Worm (Caenorhabditis elegans) whole organism, L2 larva: ENCODE measurements around the gene osm-5.
A peak's percentile ranks its signal among the peaks of the same experiment; 100 is the strongest.

Source experiments
- C34F6.9 ChIP-seq: fragments of 150-350 bp; optimal IDR thresholded peaks from 2 replicates; lab custom pipeline; 2014; ENCODE audit warnings: missing biosample characterization, missing genetic modification characterization
- F13H6.1 ChIP-seq: sonication (generic microtip); optimal IDR thresholded peaks from 2 replicates; lab custom pipeline; 2016; ENCODE audit warnings: missing genetic modification characterization, missing compliant biosample characterization
- R02D3.7 ChIP-seq: fragments of 150-350 bp; optimal IDR thresholded peaks from 2 replicates; lab custom pipeline; 2014; ENCODE audit warnings: missing biosample characterization, missing genetic modification characterization
- Y55F3AM.14 ChIP-seq: fragments of 200-800 bp; sonication (Bioruptor generic); optimal IDR thresholded peaks from 2 replicates; lab custom pipeline; 2018; ENCODE audit warnings: mild to moderate bottlenecking, missing genetic modification characterization, missing compliant biosample characterization
- ZK546.5 ChIP-seq: sonication (generic microtip); optimal IDR thresholded peaks from 2 replicates; lab custom pipeline; 2017; ENCODE audit warnings: missing biosample characterization, missing genetic modification characterization
- alr-1 ChIP-seq: fragments of 150-350 bp; optimal IDR thresholded peaks from 2 replicates; lab custom pipeline; 2014; ENCODE audit warnings: missing biosample characterization, missing genetic modification characterization
- aly-2 ChIP-seq: fragments of 150-350 bp; optimal IDR thresholded peaks from 2 replicates; lab custom pipeline; 2014; ENCODE audit warnings: missing biosample characterization, missing genetic modification characterization
- ama-1 ChIP-seq: fragments of 150-350 bp; optimal IDR thresholded peaks from 2 replicates; lab custom pipeline; 2018; ENCODE audit warnings: inconsistent platforms
- blmp-1 ChIP-seq: sonication (generic microtip); optimal IDR thresholded peaks from 2 replicates; lab custom pipeline; 2017; ENCODE audit warnings: missing genetic modification characterization, mild to moderate bottlenecking, missing compliant biosample characterization, antibody characterized with exemption, moderate library complexity; ENCODE audit not compliant: insufficient read depth
- ceh-16 ChIP-seq: fragments of 150-350 bp; optimal IDR thresholded peaks from 2 replicates; lab custom pipeline; 2014; ENCODE audit warnings: missing biosample characterization, missing genetic modification characterization
- ceh-82 ChIP-seq: fragments of 150-350 bp; optimal IDR thresholded peaks from 2 replicates; lab custom pipeline; 2014; ENCODE audit warnings: missing biosample characterization, missing genetic modification characterization
- dmd-4 ChIP-seq: sonication (generic microtip); optimal IDR thresholded peaks from 2 replicates; lab custom pipeline; 2017; ENCODE audit warnings: missing biosample characterization, missing genetic modification characterization
- egl-27 ChIP-seq: sonication (generic microtip); optimal IDR thresholded peaks from 3 replicates; lab custom pipeline; 2017; ENCODE audit warnings: missing biosample characterization, missing genetic modification reagents, missing genetic modification characterization
- elt-1 ChIP-seq: fragments of 150-350 bp; optimal IDR thresholded peaks from 2 replicates; lab custom pipeline; 2014; ENCODE audit warnings: missing biosample characterization, missing genetic modification characterization
- elt-3 ChIP-seq: sonication (generic microtip); optimal IDR thresholded peaks from 2 replicates; lab custom pipeline; 2017; ENCODE audit warnings: missing biosample characterization, missing genetic modification characterization
- gmeb-1 ChIP-seq: fragments of 150-350 bp; optimal IDR thresholded peaks from 2 replicates; lab custom pipeline; 2014; ENCODE audit warnings: missing biosample characterization, missing genetic modification characterization
- lin-11 ChIP-seq: fragments of 150-350 bp; sonication (generic microtip); optimal IDR thresholded peaks from 2 replicates; lab custom pipeline; 2014; ENCODE audit warnings: missing biosample characterization, missing genetic modification characterization, inconsistent platforms, mixed read lengths
- lsy-2 ChIP-seq, 2 experiments: fragments of 150-350 bp in 1 of 2; sonication (generic microtip) in 1 of 2; optimal IDR thresholded peaks; 2 replicates each; lab custom pipeline; 2014 to 2017; ENCODE audit warnings: missing biosample characterization in 2 of 2, missing genetic modification characterization in 2 of 2
- mab-5 ChIP-seq: fragments of 150-350 bp; optimal IDR thresholded peaks from 2 replicates; lab custom pipeline; 2014; ENCODE audit warnings: missing biosample characterization, missing genetic modification characterization
- mbf-1 ChIP-seq: sonication (generic microtip); optimal IDR thresholded peaks from 2 replicates; lab custom pipeline; 2017; ENCODE audit warnings: missing biosample characterization, missing genetic modification characterization
- mdl-1 ChIP-seq, 2 experiments: fragments of 150-350 bp in 1 of 2; sonication (generic microtip) in 1 of 2; optimal IDR thresholded peaks; 2 replicates each; lab custom pipeline; 2017; ENCODE audit warnings: missing biosample characterization in 2 of 2, missing genetic modification characterization in 2 of 2
- nhr-10 ChIP-seq: sonication (generic microtip); optimal IDR thresholded peaks from 2 replicates; lab custom pipeline; 2017; ENCODE audit warnings: missing biosample characterization, missing genetic modification characterization
- nhr-11 ChIP-seq: fragments of 150-350 bp; optimal IDR thresholded peaks from 2 replicates; lab custom pipeline; 2014; ENCODE audit warnings: missing biosample characterization, missing genetic modification characterization
- nhr-12 ChIP-seq: fragments of 150-350 bp; optimal IDR thresholded peaks from 2 replicates; lab custom pipeline; 2014; ENCODE audit warnings: missing biosample characterization, missing genetic modification characterization
- nhr-129 ChIP-seq: fragments of 150-350 bp; optimal IDR thresholded peaks from 2 replicates; lab custom pipeline; 2014; ENCODE audit warnings: missing biosample characterization, missing genetic modification characterization
- nhr-23 ChIP-seq: fragments of 150-350 bp; optimal IDR thresholded peaks from 2 replicates; lab custom pipeline; 2014; ENCODE audit warnings: missing biosample characterization, missing genetic modification reagents, missing genetic modification characterization
- nhr-237 ChIP-seq: fragments of 150-350 bp; optimal IDR thresholded peaks from 2 replicates; lab custom pipeline; 2014; ENCODE audit warnings: missing biosample characterization, missing genetic modification characterization
- nhr-6 ChIP-seq: fragments of 150-350 bp; optimal IDR thresholded peaks from 2 replicates; lab custom pipeline; 2014; ENCODE audit warnings: missing biosample characterization, missing genetic modification characterization
- nhr-77 ChIP-seq: fragments of 150-350 bp; optimal IDR thresholded peaks from 2 replicates; lab custom pipeline; 2014; ENCODE audit warnings: missing biosample characterization, missing genetic modification characterization
- peb-1 ChIP-seq: fragments of 150-350 bp; optimal IDR thresholded peaks from 2 replicates; lab custom pipeline; 2014; ENCODE audit warnings: missing biosample characterization, missing genetic modification characterization
- sem-4 ChIP-seq: fragments of 150-350 bp; optimal IDR thresholded peaks from 2 replicates; lab custom pipeline; 2014; ENCODE audit warnings: missing biosample characterization, missing genetic modification reagents, missing genetic modification characterization
- sma-9 ChIP-seq, 2 experiments: fragments of 150-350 bp in 1 of 2; sonication (generic microtip) in 1 of 2; optimal IDR thresholded peaks; 2 replicates each; lab custom pipeline; 2014 to 2016; ENCODE audit warnings: missing genetic modification characterization in 2 of 2, mild to moderate bottlenecking in 1 of 2, missing biosample characterization in 1 of 2, missing compliant biosample characterization in 1 of 2, missing genetic modification reagents in 1 of 2, moderate library complexity in 1 of 2
- snpc-4 ChIP-seq: fragments of 150-350 bp; optimal IDR thresholded peaks from 2 replicates; lab custom pipeline; 2014; ENCODE audit warnings: missing biosample characterization, missing genetic modification characterization
- unc-39 ChIP-seq: fragments of 150-350 bp; optimal IDR thresholded peaks from 2 replicates; lab custom pipeline; 2014; ENCODE audit warnings: missing biosample characterization, missing genetic modification characterization
- unc-55 ChIP-seq: fragments of 150-350 bp; sonication (generic microtip); optimal IDR thresholded peaks from 3 replicates; lab custom pipeline; 2014; ENCODE audit warnings: missing biosample characterization, missing genetic modification reagents, missing genetic modification characterization
- zag-1 ChIP-seq: fragments of 150-350 bp; optimal IDR thresholded peaks from 2 replicates; lab custom pipeline; 2014; ENCODE audit warnings: missing biosample characterization, missing genetic modification characterization
- ztf-1 ChIP-seq: fragments of 200-800 bp; sonication (Bioruptor generic); conservative IDR thresholded peaks from 2 replicates; pipeline ENCODE4 v1.3.6; 2022; ENCODE audit warnings: missing genetic modification characterization, missing compliant biosample characterization
- ztf-4 ChIP-seq: fragments of 150-350 bp; optimal IDR thresholded peaks from 2 replicates; lab custom pipeline; 2014; ENCODE audit warnings: missing biosample characterization, missing genetic modification characterization

osm-5 gene

ce11 chrX:3021466-3021865, 37.4 kb downstream of the osm-5 start:
- peak in 1 of 2 experiments; percentile 14 for TF ChIP-seq lsy-2 (tag; optimal IDR thresholded peaks at IDR 0.05; lab: Kevin White, UChicago)
- no peak for TF ChIP-seq nhr-237 (tag; lab: Kevin White, UChicago)
- peak; percentile 68 for TF ChIP-seq sma-9 (GFP tag; optimal IDR thresholded peaks at IDR 0.05; lab: Kevin White, UChicago)
- no peak for TF ChIP-seq sma-9 (tag; optimal IDR thresholded peaks at IDR 0.05; lab: Kevin White, UChicago)
- no peak for TF ChIP-seq alr-1 (tag; lab: Kevin White, UChicago)
- no peak for TF ChIP-seq elt-3 (tag; lab: Kevin White, UChicago)
- TF ChIP-seq F13H6.1 = peak; percentile 36
- TF ChIP-seq aly-2 = no peak
- peak; percentile 67 for TF ChIP-seq nhr-129 (tag; lab: Kevin White, UChicago)
- no peak for TF ChIP-seq mab-5 (tag; lab: Kevin White, UChicago)
- TF ChIP-seq C34F6.9 (tag; lab: Kevin White, UChicago) = no peak
- TF ChIP-seq blmp-1 (tag; lab: Kevin White, UChicago) = no peak
- no peak for TF ChIP-seq snpc-4 (tag; lab: Kevin White, UChicago)
- TF ChIP-seq nhr-6 (tag; lab: Kevin White, UChicago) = no peak
- TF ChIP-seq gmeb-1 (tag; lab: Kevin White, UChicago) = no peak
- no peak for TF ChIP-seq dmd-4 (tag; lab: Kevin White, UChicago)
- no peak for TF ChIP-seq R02D3.7 (tag; lab: Kevin White, UChicago)
- no peak for TF ChIP-seq ztf-1
- no peak for TF ChIP-seq mbf-1 (tag; lab: Kevin White, UChicago)
- TF ChIP-seq unc-39 (tag; lab: Kevin White, UChicago) = no peak
- no peak for TF ChIP-seq nhr-23 (tag; lab: Kevin White, UChicago)
- TF ChIP-seq zag-1 (tag; lab: Kevin White, UChicago) = no peak
- TF ChIP-seq Y55F3AM.14 = no peak
- TF ChIP-seq ceh-82 (tag; lab: Kevin White, UChicago) = no peak
- TF ChIP-seq, all 48 proteins: peak for 4

ce11 chrX:3022330-3023088, 38.4 kb downstream of the osm-5 start:
- no peak for TF ChIP-seq nhr-10
- peak; percentile 22 for TF ChIP-seq lin-11 (tag; lab: Kevin White, UChicago)
- TF ChIP-seq nhr-129 (tag; lab: Kevin White, UChicago) = peak; percentile 93
- TF ChIP-seq C34F6.9 (tag; lab: Kevin White, UChicago) = peak; percentile 40
- no peak for TF ChIP-seq peb-1 (tag; lab: Kevin White, UChicago)
- TF ChIP-seq nhr-77 (tag; lab: Kevin White, UChicago) = no peak
- no peak for TF ChIP-seq elt-1 (tag; lab: Kevin White, UChicago)
- no peak for TF ChIP-seq alr-1 (tag; lab: Kevin White, UChicago)
- TF ChIP-seq nhr-12 (tag; lab: Kevin White, UChicago) = no peak
- TF ChIP-seq gmeb-1 (tag; lab: Kevin White, UChicago) = no peak
- no peak for TF ChIP-seq mbf-1 (tag; lab: Kevin White, UChicago)
- TF ChIP-seq mdl-1 (tag; optimal IDR thresholded peaks at IDR 0.05; lab: Kevin White, UChicago) = no peak
- TF ChIP-seq ceh-16 = no peak
- no peak for TF ChIP-seq sem-4 (tag; lab: Kevin White, UChicago)
- no peak for TF ChIP-seq ceh-82 (tag; lab: Kevin White, UChicago)
- TF ChIP-seq nhr-11 (tag; lab: Kevin White, UChicago) = no peak
- TF ChIP-seq ztf-1 = no peak
- TF ChIP-seq unc-55 (GFP tag; lab: Kevin White, UChicago) = peak; percentile 50
- no peak for TF ChIP-seq ZK546.5 (tag; lab: Kevin White, UChicago)
- no peak for TF ChIP-seq ztf-4 (tag; lab: Kevin White, UChicago)
- peak; percentile 10 for TF ChIP-seq sma-9 (GFP tag; optimal IDR thresholded peaks at IDR 0.05; lab: Kevin White, UChicago)
- TF ChIP-seq sma-9 (tag; optimal IDR thresholded peaks at IDR 0.05; lab: Kevin White, UChicago) = no peak

ce11 chrX:3023552-3024183, 39.6 kb downstream of the osm-5 start:
- peak in 1 of 2 experiments; percentile 10 for TF ChIP-seq lsy-2 (tag; optimal IDR thresholded peaks at IDR 0.05; lab: Kevin White, UChicago)
- TF ChIP-seq F13H6.1 = peak; percentile 33
- peak; percentile 65 for TF ChIP-seq nhr-129 (tag; lab: Kevin White, UChicago)
- TF ChIP-seq ztf-4 (tag; lab: Kevin White, UChicago) = peak; percentile 13
- peak; percentile 17 for TF ChIP-seq C34F6.9 (tag; lab: Kevin White, UChicago)
- peak; percentile 54 for TF ChIP-seq ama-1 (lab: Kevin White, UChicago)
- no peak for TF ChIP-seq peb-1 (tag; lab: Kevin White, UChicago)
- no peak for TF ChIP-seq mdl-1 (tag; optimal IDR thresholded peaks at IDR 0.05; lab: Kevin White, UChicago)
- TF ChIP-seq sma-9 (GFP tag; optimal IDR thresholded peaks at IDR 0.05; lab: Kevin White, UChicago) = peak; percentile 78
- no peak for TF ChIP-seq sma-9 (tag; optimal IDR thresholded peaks at IDR 0.05; lab: Kevin White, UChicago)
- no peak for TF ChIP-seq egl-27
- TF ChIP-seq, all 48 proteins: peak for 7
